Fruit fly (Drosophila melanogaster) whole organism, adult: Measurements from ENCODE around the gene gNacalpha.

Experiments
- CG11617 ChIP-seq: fragments of 200-800 bp; sonication (Bioruptor generic); optimal IDR thresholded peaks from 2 replicates; lab custom pipeline; 2017; ENCODE audit warnings: mild to moderate bottlenecking, missing biosample characterization, missing genetic modification reagents, missing genetic modification characterization
- CG12768 ChIP-seq: fragments of 200-800 bp; sonication (Bioruptor generic); optimal IDR thresholded peaks from 2 replicates; lab custom pipeline; 2017; ENCODE audit warnings: missing biosample characterization, missing genetic modification characterization, mild to moderate bottlenecking, moderate library complexity, missing genetic modification reagents
- CG14711 ChIP-seq: fragments of 200-800 bp; sonication (Bioruptor generic); optimal IDR thresholded peaks from 2 replicates; lab custom pipeline; 2018; ENCODE audit warnings: missing biosample characterization, mild to moderate bottlenecking, missing genetic modification characterization, moderate library complexity
- CG1620 ChIP-seq: fragments of 200-800 bp; sonication (Bioruptor generic); optimal IDR thresholded peaks from 2 replicates; lab custom pipeline; 2016; ENCODE audit warnings: missing biosample characterization, missing genetic modification characterization
- CG33017 ChIP-seq: fragments of 200-800 bp; sonication (Bioruptor generic); optimal IDR thresholded peaks from 2 replicates; lab custom pipeline; 2018; ENCODE audit warnings: missing biosample characterization, mild to moderate bottlenecking, missing genetic modification characterization, moderate library complexity
- CG5204 ChIP-seq: fragments of 200-800 bp; sonication (Bioruptor generic); optimal IDR thresholded peaks from 2 replicates; lab custom pipeline; 2016; ENCODE audit warnings: missing biosample characterization, missing genetic modification characterization
- CG7045 ChIP-seq: fragments of 200-800 bp; sonication (Bioruptor generic); optimal IDR thresholded peaks from 2 replicates; lab custom pipeline; 2017; ENCODE audit warnings: missing biosample characterization, mild to moderate bottlenecking, missing genetic modification characterization
- CG7101 ChIP-seq: fragments of 200-800 bp; sonication (Bioruptor generic); optimal IDR thresholded peaks from 2 replicates; lab custom pipeline; 2018; ENCODE audit warnings: missing biosample characterization, mild to moderate bottlenecking, missing genetic modification characterization, moderate library complexity
- Clk ChIP-seq: fragments of 200-800 bp; sonication (Bioruptor generic); optimal IDR thresholded peaks from 2 replicates; lab custom pipeline; 2017; ENCODE audit warnings: missing biosample characterization, missing genetic modification characterization
- Crg-1 ChIP-seq: fragments of 200-800 bp; sonication (Bioruptor generic); optimal IDR thresholded peaks from 2 replicates; lab custom pipeline; 2016; ENCODE audit warnings: missing biosample characterization, missing genetic modification characterization
- Hr96 ChIP-seq: fragments of 200-800 bp; sonication (Bioruptor generic); optimal IDR thresholded peaks from 2 replicates; lab custom pipeline; 2016; ENCODE audit warnings: missing biosample characterization, missing genetic modification characterization
- Mnt ChIP-seq: fragments of 200-800 bp; sonication (Bioruptor generic); optimal IDR thresholded peaks from 2 replicates; lab custom pipeline; 2016; ENCODE audit warnings: missing biosample characterization, mild to moderate bottlenecking, missing genetic modification characterization
- bab1 ChIP-seq: fragments of 200-800 bp; sonication (Bioruptor generic); optimal IDR thresholded peaks from 3 replicates; lab custom pipeline; 2019; ENCODE audit warnings: missing biosample characterization, mild to moderate bottlenecking, missing genetic modification characterization, moderate library complexity
- cic ChIP-seq: fragments of 200-800 bp; sonication (Bioruptor generic); optimal IDR thresholded peaks from 2 replicates; lab custom pipeline; 2017; ENCODE audit warnings: missing biosample characterization, mild to moderate bottlenecking, missing genetic modification characterization, moderate library complexity
- cnc ChIP-seq, 2 experiments: fragments of >200 bp; optimal IDR thresholded peaks; 2 replicates each; lab custom pipeline; 2017
- kay ChIP-seq: fragments of 200-800 bp; sonication (Bioruptor generic); peaks from one replicate; lab custom pipeline; 2016; ENCODE audit warnings: missing biosample characterization, missing genetic modification characterization, borderline replicate concordance
- ovo ChIP-seq: fragments of 200-800 bp; sonication (Bioruptor generic); optimal IDR thresholded peaks from 2 replicates; lab custom pipeline; 2016; ENCODE audit warnings: missing biosample characterization, missing genetic modification characterization
- pad ChIP-seq: fragments of 200-800 bp; sonication (Bioruptor generic); optimal IDR thresholded peaks from 3 replicates; lab custom pipeline; 2017; ENCODE audit warnings: missing biosample characterization, missing genetic modification characterization, mild to moderate bottlenecking, moderate library complexity, missing genetic modification reagents
- tj ChIP-seq: fragments of 200-800 bp; sonication (Bioruptor generic); optimal IDR thresholded peaks from 3 replicates; lab custom pipeline; 2017; ENCODE audit warnings: missing biosample characterization, mild to moderate bottlenecking, missing genetic modification characterization, moderate library complexity
- toe ChIP-seq: fragments of 200-800 bp; sonication (Bioruptor generic); optimal IDR thresholded peaks from 2 replicates; lab custom pipeline; 2016; ENCODE audit warnings: missing biosample characterization, missing genetic modification characterization

Gene gNacalpha

DNA sequence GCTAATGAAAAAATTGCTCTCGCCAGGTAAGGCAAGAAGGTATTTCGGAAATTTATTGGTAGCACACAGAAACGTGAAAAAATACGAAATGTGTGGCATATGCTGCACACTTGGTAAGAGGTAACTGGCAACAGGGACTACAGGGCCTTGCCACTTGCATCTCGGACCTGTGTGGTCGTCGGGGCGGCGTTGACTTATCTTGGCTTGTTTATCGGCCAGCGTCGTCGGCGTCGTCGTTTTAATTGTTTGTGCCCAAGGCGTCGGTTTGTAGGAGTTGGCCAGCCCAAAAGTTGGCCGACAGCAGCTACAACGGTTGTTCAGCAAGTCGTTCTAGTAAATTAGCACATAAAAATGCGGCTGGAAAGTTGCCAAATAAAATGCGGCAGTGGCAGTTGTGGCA is 29.3 kb downstream of the gNacalpha start:
- no peak for TF ChIP-seq CG33017 (tag; lab: Kevin White, UChicago)
- no peak for TF ChIP-seq cic (GFP tag; lab: Kevin White, UChicago)
- no peak for TF ChIP-seq CG12768
- no peak for TF ChIP-seq CG1620 (GFP tag; lab: Kevin White, UChicago)
- TF ChIP-seq Clk: no peak
- TF ChIP-seq pad (GFP tag; lab: Kevin White, UChicago): no peak
- no peak for TF ChIP-seq bab1 (GFP tag; lab: Kevin White, UChicago)
- no peak for TF ChIP-seq ovo (GFP tag; lab: Kevin White, UChicago)
- TF ChIP-seq Mnt (GFP tag; lab: Kevin White, UChicago): no peak
- TF ChIP-seq CG7101 (tag; lab: Kevin White, UChicago): no peak
- TF ChIP-seq CG5204 (GFP tag; lab: Kevin White, UChicago): no peak
- no peak for TF ChIP-seq Hr96 (GFP tag; lab: Kevin White, UChicago)
- TF ChIP-seq toe (GFP tag; lab: Kevin White, UChicago): no peak
- no peak for TF ChIP-seq CG7045 (GFP tag; lab: Kevin White, UChicago)
- no peak for TF ChIP-seq kay (GFP tag; lab: Kevin White, UChicago)
- TF ChIP-seq tj (GFP tag; lab: Kevin White, UChicago): no peak
- no peak for TF ChIP-seq Crg-1
- no peak for TF ChIP-seq CG11617 (GFP tag; lab: Kevin White, UChicago)

DNA sequence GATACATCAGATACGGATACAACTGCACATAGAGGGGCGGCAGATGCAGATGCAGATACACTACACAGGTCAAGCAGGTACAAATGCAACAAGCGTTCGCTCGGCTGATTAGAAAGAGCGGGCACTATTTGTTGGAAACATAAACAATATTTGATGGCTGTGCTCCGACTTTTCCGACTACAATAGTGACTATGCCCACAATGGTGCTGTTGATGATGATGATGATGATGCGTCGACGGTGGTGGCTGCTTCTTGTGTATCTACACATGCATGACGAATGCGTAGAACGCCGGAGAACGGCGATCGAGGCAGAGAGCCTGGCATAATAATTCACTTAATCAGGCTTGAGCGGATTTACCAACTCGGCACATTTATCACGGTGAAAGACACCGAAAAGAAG is 31.0 kb downstream of the gNacalpha start:
- TF ChIP-seq CG7101 (tag; lab: Kevin White, UChicago) (no peak), Clk (no peak), ovo (GFP tag; lab: Kevin White, UChicago) (no peak), CG5204 (GFP tag; lab: Kevin White, UChicago) (no peak), kay (GFP tag; lab: Kevin White, UChicago) (no peak)

DNA sequence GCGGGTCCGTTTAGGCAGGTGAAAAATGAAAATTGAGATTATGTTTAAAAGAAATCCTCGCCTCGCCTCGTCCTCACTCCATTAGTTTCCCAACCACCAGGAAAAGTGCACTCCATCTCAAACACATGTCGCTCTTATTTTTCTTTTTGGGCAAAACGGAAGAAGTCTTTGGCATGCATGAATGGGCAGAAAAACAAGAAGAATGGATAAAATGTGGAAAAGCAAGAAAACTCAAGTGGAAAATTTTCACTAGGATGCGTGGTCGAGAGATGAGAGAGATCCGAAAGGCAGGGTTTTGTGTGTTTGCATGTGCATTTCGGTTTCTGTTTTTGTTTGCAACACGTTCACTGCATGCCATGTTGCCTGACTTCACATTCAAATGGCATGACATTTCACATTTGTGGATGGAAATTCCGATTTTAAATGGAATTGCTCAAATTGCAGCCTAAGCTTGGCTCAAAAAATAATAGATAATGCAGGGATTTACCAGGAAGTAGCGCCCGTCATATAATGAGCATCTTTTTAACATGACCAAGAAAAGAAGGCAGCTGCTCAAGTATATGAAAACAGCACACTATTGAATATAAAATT is 31.6 kb downstream of the gNacalpha start:
- no peak for TF ChIP-seq toe (GFP tag; lab: Kevin White, UChicago)
- no peak for TF ChIP-seq Mnt (GFP tag; lab: Kevin White, UChicago)
- TF ChIP-seq CG7101 (tag; lab: Kevin White, UChicago): no peak
- no peak for TF ChIP-seq cnc (optimal IDR thresholded peaks at IDR 0.05; lab: Kevin White, UChicago)
- no peak for TF ChIP-seq ovo (GFP tag; lab: Kevin White, UChicago)
- TF ChIP-seq pad (GFP tag; lab: Kevin White, UChicago): no peak
- no peak for TF ChIP-seq tj (GFP tag; lab: Kevin White, UChicago)
- TF ChIP-seq CG7045 (GFP tag; lab: Kevin White, UChicago): no peak

DNA sequence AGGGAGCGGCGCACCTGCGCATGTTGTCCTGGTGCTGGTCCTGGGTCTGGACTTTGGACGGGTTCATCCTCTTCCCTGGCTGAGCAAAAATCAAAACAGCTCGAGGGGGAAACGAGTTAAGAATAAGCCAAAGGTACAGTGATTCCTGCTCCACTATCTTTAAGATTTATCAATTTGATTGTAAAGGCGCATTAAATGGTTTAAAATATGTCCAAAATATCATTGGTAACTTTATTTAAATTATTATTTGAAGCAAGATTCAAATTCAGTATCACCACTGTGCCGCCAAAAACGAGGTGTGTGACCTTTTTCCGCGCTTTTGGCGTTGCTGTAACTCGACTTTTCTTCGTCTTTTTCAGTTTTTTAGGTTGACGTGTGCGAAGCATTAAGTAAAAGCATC is 32.4 kb downstream of the gNacalpha start:
- TF ChIP-seq tj (GFP tag; lab: Kevin White, UChicago): no peak
- TF ChIP-seq CG7045 (GFP tag; lab: Kevin White, UChicago): no peak
- no peak for TF ChIP-seq CG1620 (GFP tag; lab: Kevin White, UChicago)
- TF ChIP-seq Crg-1: no peak
- TF ChIP-seq Hr96 (GFP tag; lab: Kevin White, UChicago): no peak
- TF ChIP-seq Clk: no peak
- TF ChIP-seq CG11617 (GFP tag; lab: Kevin White, UChicago): no peak
- TF ChIP-seq toe (GFP tag; lab: Kevin White, UChicago): no peak
- TF ChIP-seq CG7101 (tag; lab: Kevin White, UChicago): no peak
- TF ChIP-seq Mnt (GFP tag; lab: Kevin White, UChicago): no peak
- TF ChIP-seq CG33017 (tag; lab: Kevin White, UChicago): no peak
- no peak for TF ChIP-seq cic (GFP tag; lab: Kevin White, UChicago)
- no peak for TF ChIP-seq CG12768
- TF ChIP-seq bab1 (GFP tag; lab: Kevin White, UChicago): no peak
- TF ChIP-seq cnc (optimal IDR thresholded peaks at IDR 0.05; lab: Kevin White, UChicago): no peak
- no peak for TF ChIP-seq pad (GFP tag; lab: Kevin White, UChicago)
- no peak for TF ChIP-seq CG5204 (GFP tag; lab: Kevin White, UChicago)
- no peak for TF ChIP-seq CG14711 (tag; lab: Kevin White, UChicago)
- TF ChIP-seq ovo (GFP tag; lab: Kevin White, UChicago): no peak
- no peak for TF ChIP-seq kay (GFP tag; lab: Kevin White, UChicago)

DNA sequence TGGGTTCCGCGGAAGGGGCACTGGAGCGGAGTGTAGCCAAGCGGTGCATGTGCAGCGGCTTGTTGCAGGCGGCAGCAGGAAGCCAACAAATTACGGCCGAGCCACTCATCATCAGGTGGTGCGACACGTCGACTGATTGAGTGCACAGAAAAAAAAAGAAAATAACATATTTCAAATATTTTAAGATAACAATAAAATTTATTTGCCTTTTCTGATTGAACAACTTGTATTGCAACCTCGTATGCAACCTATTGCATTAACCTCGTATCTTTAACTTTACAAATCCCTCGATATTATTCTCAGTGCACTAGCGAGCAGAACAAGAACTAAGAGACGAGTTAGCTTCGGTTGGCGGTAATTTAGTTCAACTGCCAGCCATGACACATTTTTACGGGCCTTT is 33.3 kb downstream of the gNacalpha start:
- TF ChIP-seq CG5204 (GFP tag; lab: Kevin White, UChicago) (no peak), Hr96 (GFP tag; lab: Kevin White, UChicago) (no peak), pad (GFP tag; lab: Kevin White, UChicago) (no peak), cnc (optimal IDR thresholded peaks at IDR 0.05; lab: Kevin White, UChicago) (no peak), CG7101 (tag; lab: Kevin White, UChicago) (no peak), bab1 (GFP tag; lab: Kevin White, UChicago) (peak; percentile 31)

DNA sequence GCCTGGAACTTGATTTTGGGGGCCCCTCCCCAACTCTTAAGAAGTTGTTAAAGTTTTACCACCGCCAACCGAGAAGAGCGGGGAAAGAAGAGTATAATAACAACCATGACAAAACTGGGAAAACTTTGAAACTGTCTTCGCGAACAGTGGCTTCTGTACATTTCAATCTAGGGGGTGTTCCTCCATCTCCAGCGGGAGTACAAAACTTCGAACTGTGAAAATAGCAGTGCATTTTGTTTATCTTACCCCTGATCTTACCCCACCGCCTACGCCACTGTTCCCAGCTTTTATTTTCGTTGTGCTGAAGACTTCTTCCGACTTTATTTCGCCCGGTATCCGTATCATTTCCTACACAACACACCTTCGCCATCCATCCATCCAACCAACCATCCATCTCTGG is 33.9 kb downstream of the gNacalpha start:
- TF ChIP-seq CG1620 (GFP tag; lab: Kevin White, UChicago): no peak
- TF ChIP-seq CG14711 (tag; lab: Kevin White, UChicago): no peak
- TF ChIP-seq CG5204 (GFP tag; lab: Kevin White, UChicago): no peak
- TF ChIP-seq cnc (optimal IDR thresholded peaks at IDR 0.05; lab: Kevin White, UChicago): no peak
- TF ChIP-seq Clk: no peak
- no peak for TF ChIP-seq Crg-1
- TF ChIP-seq CG7045 (GFP tag; lab: Kevin White, UChicago): no peak
- TF ChIP-seq bab1 (GFP tag; lab: Kevin White, UChicago): no peak
- no peak for TF ChIP-seq ovo (GFP tag; lab: Kevin White, UChicago)
- no peak for TF ChIP-seq pad (GFP tag; lab: Kevin White, UChicago)
